Worm (Caenorhabditis elegans): ENCODE measurements around the gene fbxb-95.
"Not testable (repeated sequence)": the region's sequence is repeated elsewhere in the genome, so short reads cannot be mapped to it uniquely, and the experiment has no call there.

The fbxb-95 gene

ce11 chrII:1854094-1854493, at the start of gene fbxb-95:
fbxb-95 (plus strand) TSS chrII:1854394.
- not testable (repeated sequence) for TF ChIP-seq egl-43 (GFP tag; IDR thresholded peaks at IDR 0.05); mep-1 (tag; optimal IDR thresholded peaks at IDR 0.05); zfp-3 (GFP tag; conservative IDR thresholded peaks at IDR 0.05)

- no peak for TF ChIP-seq lin-13 (GFP tag; optimal IDR thresholded peaks at IDR 0.05)
- no peak for TF ChIP-seq gei-8 (GFP tag; optimal IDR thresholded peaks at IDR 0.05)
- no peak for TF ChIP-seq unc-39 (tag; optimal IDR thresholded peaks at IDR 0.05)
- no peak for TF ChIP-seq daf-8 (GFP tag; IDR thresholded peaks at IDR 0.05)
- no peak for TF ChIP-seq nhr-25 (tag; optimal IDR thresholded peaks at IDR 0.05; ENCODE audit: borderline replicate concordance, insufficient read depth)
- no peak for TF ChIP-seq jun-1 (tag; optimal IDR thresholded peaks at IDR 0.05)
- no peak for TF ChIP-seq nhr-42 (GFP tag; IDR thresholded peaks at IDR 0.05)
- no peak for TF ChIP-seq daf-12 (tag; optimal IDR thresholded peaks at IDR 0.05)
- TF ChIP-seq nhr-6 (tag; optimal IDR thresholded peaks at IDR 0.05): no peak
- no peak for TF ChIP-seq F49E8.2 (tag; optimal IDR thresholded peaks at IDR 0.05; ENCODE audit: borderline replicate concordance)
- no peak for TF ChIP-seq fkh-10 (GFP tag; optimal IDR thresholded peaks at IDR 0.05)
- no peak for TF ChIP-seq egl-27 (tag; optimal IDR thresholded peaks at IDR 0.05)
- TF ChIP-seq ces-1 (GFP tag; optimal IDR thresholded peaks at IDR 0.05): no peak
- TF ChIP-seq T26A8.4 (GFP tag; IDR thresholded peaks at IDR 0.05): no peak
These were observed 47.8 kb upstream of the fbxb-95 start, which contains the start of gene C08F1.12 for ce11 chrII:1806358-1806757. C08F1.12 (minus strand) TSS chrII:1806458.

- TF ChIP-seq F10B5.3 (tag; optimal IDR thresholded peaks at IDR 0.05) (no peak), nhr-11 (tag; optimal IDR thresholded peaks at IDR 0.05) (no peak), nhr-41 (GFP tag; IDR thresholded peaks at IDR 0.05) (no peak), unc-39 (tag; optimal IDR thresholded peaks at IDR 0.05) (no peak), ama-1 (optimal IDR thresholded peaks at IDR 0.05) (no peak), F26F4.8 (GFP tag; conservative IDR thresholded peaks at IDR 0.05) (no peak), lin-39 (tag; optimal IDR thresholded peaks at IDR 0.05) (no peak), ces-1 (GFP tag; optimal IDR thresholded peaks at IDR 0.05) (no peak), R02D3.7 (tag; optimal IDR thresholded peaks at IDR 0.05) (no peak)
These were observed 46.0 kb upstream of the fbxb-95 start, which contains the start of gene C08F1.8 for ce11 chrII:1808217-1808616. C08F1.8 (minus strand) TSS chrII:1808317.

- TF ChIP-seq lin-1 (GFP tag; IDR thresholded peaks at IDR 0.05): no peak
These were observed 38.1 kb upstream of the fbxb-95 start for ce11 chrII:1816053-1816452.

ce11 chrII:1818300-1818699, 35.9 kb upstream of the fbxb-95 start, which contains the start of gene fbxb-10:
fbxb-10 (minus strand) TSS chrII:1818400.
- TF ChIP-seq vab-7 (GFP tag; IDR thresholded peaks at IDR 0.05): no peak
- 0 out of 2 replicates have a peak, but pooled peaks have one; percentile 9 for TF ChIP-seq arid-1 (GFP tag; conservative IDR thresholded peaks at IDR 0.05)

ce11 chrII:1819944-1820570, 34.1 kb upstream of the fbxb-95 start, which contains the start of gene fbxc-19:
fbxc-19 (plus strand) TSS chrII:1820479.
- TF ChIP-seq zag-1 (tag; optimal IDR thresholded peaks at IDR 0.05) (no peak), mdl-1 (tag; optimal IDR thresholded peaks at IDR 0.05) (peak in 1 of 2 experiments; percentile 59), tra-1 (GFP tag; IDR thresholded peaks at IDR 0.05) (peak; percentile 92), nhr-102 (tag; optimal IDR thresholded peaks at IDR 0.05) (peak; percentile 50), hlh-11 (tag; optimal IDR thresholded peaks at IDR 0.05) (peak; percentile 95), dmd-6 (GFP tag; IDR thresholded peaks at IDR 0.05) (peak; percentile 90), saeg-2 (GFP tag; IDR thresholded peaks at IDR 0.05) (no peak), nhr-28 (tag; optimal IDR thresholded peaks at IDR 0.05) (peak; percentile 83), aha-1 (tag) (peak; percentile 78), nhr-77 (tag; optimal IDR thresholded peaks at IDR 0.05) (peak; percentile 86), lim-7 (GFP tag; IDR thresholded peaks at IDR 0.05) (no peak), dve-1 (tag; optimal IDR thresholded peaks at IDR 0.05; ENCODE audit: insufficient read depth) (peak; percentile 84), daf-16 (GFP tag; optimal IDR thresholded peaks at IDR 0.05) (no peak), daf-16 (tag; optimal IDR thresholded peaks at IDR 0.05) (peak; percentile 92), duxl-1 (tag; optimal IDR thresholded peaks at IDR 0.05; ENCODE audit: poor library complexity) (peak; percentile 97), nhr-6 (tag; optimal IDR thresholded peaks at IDR 0.05) (peak; percentile 72), nhr-48 (tag; optimal IDR thresholded peaks at IDR 0.05) (peak; percentile 31)

Data from whole organism, L4 larva.